Worm (Caenorhabditis elegans) whole organism, late embryonic: ENCODE measurements around the gene ZK1307.9.

Experiments used
- C08G9.2 ChIP-seq: sonication (generic microtip); optimal IDR thresholded peaks from 2 replicates; lab custom pipeline; 2016; ENCODE audit warnings: mild to moderate bottlenecking, missing genetic modification characterization, moderate library complexity, missing compliant biosample characterization
- C38D4.7 ChIP-seq: fragments of 200-800 bp; sonication (Bioruptor generic); optimal IDR thresholded peaks from 2 replicates; lab custom pipeline; 2018; ENCODE audit warnings: mild to moderate bottlenecking, missing genetic modification characterization, moderate library complexity, missing compliant biosample characterization
- ceh-22 ChIP-seq: sonication (generic microtip); optimal IDR thresholded peaks from 2 replicates; lab custom pipeline; 2017; ENCODE audit warnings: missing biosample characterization, missing genetic modification characterization
- fkh-6 ChIP-seq: sonication (generic microtip); optimal IDR thresholded peaks from 2 replicates; lab custom pipeline; 2016; ENCODE audit warnings: missing genetic modification characterization, missing compliant biosample characterization
- madf-2 ChIP-seq: sonication (generic microtip); optimal IDR thresholded peaks from 2 replicates; lab custom pipeline; 2017; ENCODE audit warnings: missing genetic modification characterization, missing compliant biosample characterization
- pqm-1 ChIP-seq: sonication (generic microtip); optimal IDR thresholded peaks from 2 replicates; lab custom pipeline; 2016; ENCODE audit warnings: missing genetic modification characterization, missing compliant biosample characterization
- pros-1 ChIP-seq: fragments of 150-350 bp; optimal IDR thresholded peaks from 2 replicates; lab custom pipeline; 2014; ENCODE audit warnings: missing biosample characterization, missing genetic modification reagents, missing genetic modification characterization
- sox-2 ChIP-seq: fragments of 200-800 bp; sonication (Bioruptor generic); IDR thresholded peaks from 2 replicates; pipeline ENCODE4 v1.3.6; 2022; ENCODE audit warnings: missing genetic modification reagents, missing genetic modification characterization, missing compliant biosample characterization
- sox-4 ChIP-seq: sonication (generic microtip); optimal IDR thresholded peaks from 2 replicates; lab custom pipeline; 2017; ENCODE audit warnings: mild to moderate bottlenecking, missing genetic modification characterization, inconsistent platforms, missing compliant biosample characterization
- tbx-2 ChIP-seq: sonication (generic microtip); optimal IDR thresholded peaks from 2 replicates; lab custom pipeline; 2016; ENCODE audit warnings: missing genetic modification characterization, missing compliant biosample characterization
- unc-86 ChIP-seq: sonication (generic microtip); optimal IDR thresholded peaks from 2 replicates; lab custom pipeline; 2016; ENCODE audit warnings: missing genetic modification characterization, missing compliant biosample characterization

DNA sequence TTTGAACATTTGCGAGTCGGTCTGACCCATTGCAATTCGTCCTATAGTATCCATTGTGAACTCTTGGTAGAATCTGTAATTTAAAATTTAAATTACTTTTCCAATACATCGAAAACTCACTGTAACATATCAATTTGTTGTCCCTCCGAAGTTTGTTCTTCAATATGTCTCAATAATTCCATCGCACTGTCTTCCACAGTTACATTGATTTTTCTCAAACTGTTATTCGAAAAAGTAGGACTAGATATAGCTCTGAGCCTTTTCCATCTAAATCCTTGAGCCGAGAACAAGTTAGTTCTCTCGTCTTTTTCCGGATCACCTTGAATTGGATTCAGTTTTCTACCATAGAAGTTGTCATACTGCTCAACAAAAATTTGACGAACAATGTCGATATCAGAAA, 12.9 kb downstream of the ZK1307.9 start:
- TF ChIP-seq C38D4.7 (GFP tag; lab: Kevin White, UChicago) (no peak), madf-2 (no peak), fkh-6 (no peak), sox-2 (GFP tag; lab: Robert Waterston, UW) (no peak), unc-86 (tag; lab: Kevin White, UChicago) (no peak), tbx-2 (tag; lab: Kevin White, UChicago) (no peak), C08G9.2 (tag; lab: Kevin White, UChicago) (no peak), pros-1 (tag; lab: Kevin White, UChicago) (no peak), ceh-22 (no peak), pqm-1 (tag; lab: Kevin White, UChicago) (no peak), sox-4 (tag; lab: Kevin White, UChicago) (no peak)
